Worm (Caenorhabditis elegans): ENCODE data around the gene mstr-2.

The mstr-2 gene

DNA sequence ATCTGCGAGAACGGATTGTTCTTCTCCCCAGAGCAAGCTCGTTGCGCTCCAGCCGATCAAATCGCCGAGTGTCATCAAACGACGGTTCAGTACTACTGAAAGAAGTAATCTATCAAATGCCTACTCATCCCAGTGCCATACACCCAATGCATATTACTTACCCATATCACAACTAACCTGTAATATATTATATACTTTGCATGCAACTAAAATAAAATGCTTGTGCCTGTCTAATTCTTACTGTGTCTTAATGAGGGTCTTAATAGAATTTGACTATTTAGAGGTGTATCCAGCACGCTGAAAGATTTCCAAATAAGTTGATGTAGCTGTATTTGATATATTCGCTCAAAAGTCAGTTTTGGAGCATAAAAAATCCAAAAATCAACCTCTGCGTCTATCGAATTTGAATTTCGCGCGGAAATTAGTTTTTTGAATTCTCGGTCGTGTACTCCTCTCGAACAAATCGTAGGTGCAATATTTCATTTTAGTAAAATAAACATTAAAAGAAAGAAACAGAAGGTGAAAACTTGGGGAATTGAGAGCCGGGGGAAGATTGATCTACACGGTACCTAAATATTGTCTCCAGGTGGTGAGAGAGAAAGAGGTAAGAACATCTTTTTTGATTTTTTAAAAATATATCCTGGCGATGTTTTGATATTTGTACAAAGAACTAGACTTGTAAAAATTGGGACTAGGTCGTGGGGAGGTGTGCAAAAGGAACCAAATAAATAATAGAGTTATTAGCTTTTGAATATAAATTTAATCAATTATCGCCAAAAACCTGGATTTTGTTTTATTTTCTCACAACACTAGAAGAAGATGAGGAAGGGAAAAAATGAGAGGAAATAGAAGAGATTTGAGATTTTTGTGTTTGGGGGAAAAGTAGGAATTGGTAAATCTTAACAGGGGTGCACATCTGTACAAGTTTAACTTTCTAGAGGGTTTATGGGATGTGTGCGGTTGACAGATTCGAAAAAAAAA is 22.5 kb downstream of the mstr-2 start (continued):
- TF ChIP-seq efl-1 (optimal IDR thresholded peaks at IDR 0.05) (peak; percentile 2 to 61), efl-1 (GFP tag; optimal IDR thresholded peaks at IDR 0.05 in 1 of 2) (peak; percentile 56 to 93), nhr-71 (tag; optimal IDR thresholded peaks at IDR 0.05) (peak; percentile 41)

DNA sequence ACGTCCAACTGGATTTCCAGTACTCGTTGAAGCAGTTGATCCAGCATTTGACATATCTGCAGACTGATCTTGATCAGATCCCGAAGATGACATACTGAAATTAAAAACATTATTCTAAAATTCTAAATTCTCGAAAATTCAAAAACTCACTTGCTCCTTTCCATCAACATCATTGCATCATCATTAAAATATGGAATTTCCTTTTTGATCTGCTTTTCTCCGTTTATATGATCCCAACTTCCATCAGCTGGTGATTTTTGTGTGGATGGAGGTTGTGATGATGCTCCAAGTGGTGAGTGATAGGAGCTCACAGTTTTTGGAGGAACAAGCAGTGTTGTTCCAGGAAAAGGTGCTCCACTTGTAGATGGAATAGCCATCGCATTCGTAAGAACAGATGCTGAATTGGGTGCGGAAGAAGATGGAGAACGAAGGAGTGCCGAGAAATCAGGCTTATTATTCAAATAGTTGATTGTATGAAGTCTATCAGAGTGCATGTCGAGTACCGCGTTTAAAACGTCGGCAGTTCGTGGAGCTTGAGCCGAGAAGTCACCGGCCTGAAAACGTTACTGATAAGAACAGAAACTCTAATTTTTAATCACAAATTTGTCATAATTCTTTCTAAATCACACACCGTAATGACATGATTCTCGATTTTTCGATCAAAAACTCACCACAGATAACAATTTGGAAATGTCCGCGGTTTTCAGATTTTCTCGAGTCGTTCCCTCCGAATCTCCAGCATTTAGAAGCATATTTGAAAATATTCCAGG is 24.3 kb downstream of the mstr-2 start:
- TF ChIP-seq mdl-1 (tag; optimal IDR thresholded peaks at IDR 0.05) (no peak), efl-1 (optimal IDR thresholded peaks at IDR 0.05) (no peak), efl-1 (GFP tag; optimal IDR thresholded peaks at IDR 0.05 in 1 of 2) (peak in 1 of 2 experiments; percentile 3), ets-5 (GFP tag; IDR thresholded peaks at IDR 0.05) (0 out of 2 replicates have a peak, but pooled peaks have one; percentile 51), elt-2 (tag; optimal IDR thresholded peaks at IDR 0.05) (peak; percentile 61)

DNA sequence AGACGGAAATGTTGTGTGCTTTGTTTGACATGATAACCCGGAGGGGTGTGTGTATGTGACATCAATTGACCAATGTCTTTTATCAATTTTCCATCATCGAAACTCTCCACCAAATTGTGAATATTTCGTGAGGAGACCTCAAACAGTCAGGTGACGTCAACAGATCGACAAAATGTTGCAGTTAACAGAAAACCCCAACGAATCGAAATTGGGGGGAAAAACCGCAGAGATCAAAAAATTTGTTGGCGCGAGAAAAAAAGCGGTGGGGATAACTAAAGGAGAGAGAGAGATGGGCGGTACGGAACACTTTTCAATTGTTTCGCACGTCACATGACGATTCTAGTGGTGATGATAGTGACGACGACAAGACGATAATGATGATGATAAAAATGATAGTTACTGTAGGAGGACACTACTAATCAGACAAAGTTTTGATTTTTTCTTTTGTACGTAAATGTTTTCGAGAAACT is 25.7 kb downstream of the mstr-2 start:
- peak; percentile 41 for TF ChIP-seq C16A3.4 (tag; optimal IDR thresholded peaks at IDR 0.05)
- TF ChIP-seq isw-1 (GFP tag; IDR thresholded peaks at IDR 0.05), result no peak
- peak; percentile 39 for TF ChIP-seq nhr-77 (tag; optimal IDR thresholded peaks at IDR 0.05)
- TF ChIP-seq sptf-1 (tag; optimal IDR thresholded peaks at IDR 0.05), result no peak
- TF ChIP-seq ceh-90 (tag; optimal IDR thresholded peaks at IDR 0.05), result no peak
- TF ChIP-seq nhr-84 (tag; optimal IDR thresholded peaks at IDR 0.05), result no peak
- no peak for TF ChIP-seq snpc-4 (tag; optimal IDR thresholded peaks at IDR 0.05)
- TF ChIP-seq elt-2 (tag; optimal IDR thresholded peaks at IDR 0.05), result peak; percentile 59
- no peak for TF ChIP-seq lin-13 (GFP tag; optimal IDR thresholded peaks at IDR 0.05)
- no peak for TF ChIP-seq swsn-7 (tag; optimal IDR thresholded peaks at IDR 0.05)
- peak; percentile 25 to 74 for TF ChIP-seq lin-35 (GFP tag; optimal IDR thresholded peaks at IDR 0.05)
- TF ChIP-seq unc-30 (tag; optimal IDR thresholded peaks at IDR 0.05), result no peak
- no peak for TF ChIP-seq lir-3 (tag; optimal IDR thresholded peaks at IDR 0.05; ENCODE audit: poor library complexity)
- TF ChIP-seq sup-37 (GFP tag; optimal IDR thresholded peaks at IDR 0.05), result no peak
- TF ChIP-seq vab-15 (tag; optimal IDR thresholded peaks at IDR 0.05), result no peak
- TF ChIP-seq dsc-1 (tag; optimal IDR thresholded peaks at IDR 0.05), result no peak
- TF ChIP-seq nhr-90 (tag; optimal IDR thresholded peaks at IDR 0.05; ENCODE audit: poor library complexity), result peak; percentile 78
- TF ChIP-seq lin-14 (GFP tag; optimal IDR thresholded peaks at IDR 0.05), result peak; percentile 76
- no peak for TF ChIP-seq nhr-76 (tag; optimal IDR thresholded peaks at IDR 0.05)
- TF ChIP-seq tlp-1 (tag; optimal IDR thresholded peaks at IDR 0.05), result no peak
- TF ChIP-seq nhr-28 (tag; optimal IDR thresholded peaks at IDR 0.05), result no peak
- TF ChIP-seq aha-1 (tag; optimal IDR thresholded peaks at IDR 0.05), result no peak
- peak; percentile 49 for TF ChIP-seq unc-130 (tag; optimal IDR thresholded peaks at IDR 0.05)
- TF ChIP-seq ceh-82 (tag; optimal IDR thresholded peaks at IDR 0.05), result no peak
- no peak for TF ChIP-seq hpl-2 (GFP tag; optimal IDR thresholded peaks at IDR 0.05)
- TF ChIP-seq ets-5 (GFP tag; IDR thresholded peaks at IDR 0.05), result no peak
- no peak for TF ChIP-seq zip-4 (GFP tag; optimal IDR thresholded peaks at IDR 0.05)
- no peak for TF ChIP-seq fos-1 (tag; optimal IDR thresholded peaks at IDR 0.05)
- TF ChIP-seq mdl-1 (tag; optimal IDR thresholded peaks at IDR 0.05), result peak in 1 of 2 experiments; percentile 69
- peak; percentile 4 for TF ChIP-seq mef-2 (tag; optimal IDR thresholded peaks at IDR 0.05)
- TF ChIP-seq lin-15B (tag; optimal IDR thresholded peaks at IDR 0.05), result no peak
- no peak for TF ChIP-seq unc-86 (tag; optimal IDR thresholded peaks at IDR 0.05)
- TF ChIP-seq mab-9 (GFP tag; IDR thresholded peaks at IDR 0.05), result no peak
- peak; percentile 15 for TF ChIP-seq mep-1 (tag; optimal IDR thresholded peaks at IDR 0.05)
- TF ChIP-seq nhr-19 (GFP tag; conservative IDR thresholded peaks at IDR 0.05), result peak; percentile 60
- TF ChIP-seq fkh-8 (tag; optimal IDR thresholded peaks at IDR 0.05), result no peak
- TF ChIP-seq sox-4 (tag; optimal IDR thresholded peaks at IDR 0.05), result no peak
- TF ChIP-seq egl-13 (tag; optimal IDR thresholded peaks at IDR 0.05), result no peak
- no peak for TF ChIP-seq Y116A8C.19 (tag; optimal IDR thresholded peaks at IDR 0.05; ENCODE audit: borderline replicate concordance)
- TF ChIP-seq nhr-11 (tag; optimal IDR thresholded peaks at IDR 0.05), result no peak
- peak; percentile 23 to 49 (median 32) for TF ChIP-seq dpl-1 (GFP tag; optimal IDR thresholded peaks at IDR 0.05)
- no peak for TF ChIP-seq C04F5.9 (tag; optimal IDR thresholded peaks at IDR 0.05)

All from whole organism, L1 larva.